Worm (Caenorhabditis elegans) whole organism, young adult: ENCODE data around the gene col-3.
A peak's percentile ranks its signal among the peaks of the same experiment; 100 is the strongest.

Source experiments
- F33H1.4 ChIP-seq: fragments of 200-800 bp; sonication (Bioruptor generic); IDR thresholded peaks from 2 replicates; pipeline ENCODE4 v1.3.6; 2022; ENCODE audit warnings: missing genetic modification reagents, missing genetic modification characterization, missing compliant biosample characterization
- F37B4.10 ChIP-seq: fragments of 200-800 bp; sonication (Bioruptor generic); IDR thresholded peaks from 2 replicates; pipeline ENCODE4 v1.3.6; 2022; ENCODE audit warnings: missing genetic modification characterization, missing compliant biosample characterization
- F39B2.1 ChIP-seq: fragments of 200-800 bp; sonication (Bioruptor generic); IDR thresholded peaks from 2 replicates; pipeline ENCODE4 v1.3.6; 2022; ENCODE audit warnings: missing genetic modification reagents, missing genetic modification characterization, missing compliant biosample characterization
- F49E8.2 ChIP-seq: sonication (generic microtip); optimal IDR thresholded peaks from 3 replicates; lab custom pipeline; 2017; ENCODE audit warnings: missing genetic modification characterization, mild to moderate bottlenecking, missing compliant biosample characterization, antibody characterized with exemption, moderate library complexity; ENCODE audit not compliant: insufficient read depth
- F55B11.4 ChIP-seq: sonication (generic microtip); optimal IDR thresholded peaks from 2 replicates; lab custom pipeline; 2016; ENCODE audit warnings: missing compliant biosample characterization, missing genetic modification characterization, borderline replicate concordance; ENCODE audit not compliant: insufficient read depth
- F57C9.4 ChIP-seq: sonication (generic microtip); optimal IDR thresholded peaks from 2 replicates; lab custom pipeline; 2017; ENCODE audit warnings: mild to moderate bottlenecking, missing genetic modification characterization, missing compliant biosample characterization
- K11D2.4 ChIP-seq: fragments of 200-800 bp; sonication (Bioruptor generic); IDR thresholded peaks from 2 replicates; pipeline ENCODE4 v1.3.6; 2022; ENCODE audit warnings: missing genetic modification reagents, missing genetic modification characterization, missing compliant biosample characterization
- Y53F4B.3 ChIP-seq: fragments of 200-800 bp; sonication (Bioruptor generic); IDR thresholded peaks from 2 replicates; pipeline ENCODE4 v1.3.6; 2022; ENCODE audit warnings: missing genetic modification reagents, missing genetic modification characterization, missing compliant biosample characterization
- Y79H2A.3 ChIP-seq: fragments of 200-800 bp; sonication (Bioruptor generic); conservative IDR thresholded peaks from 2 replicates; pipeline ENCODE4 v1.3.6; 2022; ENCODE audit warnings: missing genetic modification reagents, missing genetic modification characterization, missing compliant biosample characterization
- cebp-1 ChIP-seq, 2 experiments: fragments of 200-800 bp in 1 of 2; sonication (Bioruptor generic) in 1 of 2; sonication (generic microtip) in 1 of 2; IDR thresholded peaks in 1 of 2; optimal IDR thresholded peaks in 1 of 2; 2 replicates each; pipeline versions ENCODE4 v1.3.6 to Lab custom; 2017 to 2022; ENCODE audit warnings: missing compliant biosample characterization in 2 of 2, missing genetic modification characterization in 2 of 2, mild to moderate bottlenecking in 1 of 2, missing genetic modification reagents in 1 of 2, moderate library complexity in 1 of 2
- cebp-2 ChIP-seq: fragments of 200-800 bp; sonication (Bioruptor generic); IDR thresholded peaks from 2 replicates; pipeline ENCODE4 v1.3.6; 2022; ENCODE audit warnings: missing genetic modification characterization, missing compliant biosample characterization
- ceh-100 ChIP-seq: fragments of 200-800 bp; sonication (Bioruptor generic); IDR thresholded peaks from 2 replicates; pipeline ENCODE4 v1.3.6; 2022; ENCODE audit warnings: missing genetic modification reagents, missing genetic modification characterization, missing compliant biosample characterization
- ceh-40 ChIP-seq: fragments of 200-800 bp; sonication (Bioruptor generic); IDR thresholded peaks from 2 replicates; pipeline ENCODE4 v1.3.6; 2022; ENCODE audit warnings: missing genetic modification characterization, missing compliant biosample characterization
- ceh-58 ChIP-seq: fragments of 200-800 bp; sonication (Bioruptor generic); IDR thresholded peaks from 2 replicates; pipeline ENCODE4 v1.3.6; 2022; ENCODE audit warnings: missing genetic modification characterization, missing compliant biosample characterization
- die-1 ChIP-seq: sonication (generic microtip); optimal IDR thresholded peaks from 2 replicates; lab custom pipeline; 2016; ENCODE audit warnings: missing genotype, mild to moderate bottlenecking, missing genetic modification characterization, missing compliant biosample characterization
- dpl-1 ChIP-seq: fragments of 150-350 bp; optimal IDR thresholded peaks from 2 replicates; lab custom pipeline; 2014; ENCODE audit warnings: missing biosample characterization, missing genetic modification reagents, missing genetic modification characterization
- egrh-3 ChIP-seq: fragments of 200-800 bp; sonication (Bioruptor generic); IDR thresholded peaks from 2 replicates; pipeline ENCODE4 v1.3.6; 2022; ENCODE audit warnings: missing genetic modification reagents, missing genetic modification characterization, missing compliant biosample characterization
- ekl-4 ChIP-seq: fragments of 200-800 bp; sonication (Bioruptor generic); IDR thresholded peaks from 2 replicates; pipeline ENCODE4 v1.3.6; 2022; ENCODE audit warnings: missing genetic modification reagents, missing genetic modification characterization, missing compliant biosample characterization
- gei-17 ChIP-seq: fragments of 200-800 bp; sonication (Bioruptor generic); optimal IDR thresholded peaks from 2 replicates; lab custom pipeline; 2018; ENCODE audit warnings: mild to moderate bottlenecking, missing genetic modification characterization, missing compliant biosample characterization
- lin-54 ChIP-seq: fragments of 200-800 bp; sonication (Bioruptor generic); optimal IDR thresholded peaks from 2 replicates; lab custom pipeline; 2018; ENCODE audit warnings: mild to moderate bottlenecking, missing genetic modification characterization, missing compliant biosample characterization
- lsl-1 ChIP-seq: fragments of 200-800 bp; sonication (Bioruptor generic); optimal IDR thresholded peaks from 2 replicates; lab custom pipeline; 2018; ENCODE audit warnings: mild to moderate bottlenecking, missing genetic modification characterization, moderate library complexity, missing compliant biosample characterization
- madf-3 ChIP-seq: fragments of 200-800 bp; sonication (Bioruptor generic); IDR thresholded peaks from 2 replicates; pipeline ENCODE4 v1.3.6; 2022; ENCODE audit warnings: missing genetic modification reagents, missing genetic modification characterization, missing compliant biosample characterization
- mel-28 ChIP-seq: sonication (generic microtip); optimal IDR thresholded peaks from 2 replicates; lab custom pipeline; 2016; ENCODE audit warnings: borderline replicate concordance, mild to moderate bottlenecking, missing genetic modification characterization, missing compliant biosample characterization
- mes-4 ChIP-seq: sonication (generic microtip); optimal IDR thresholded peaks from 2 replicates; lab custom pipeline; 2016; ENCODE audit warnings: missing genotype, missing genetic modification characterization, missing compliant biosample characterization
- nfya-2 ChIP-seq: fragments of 200-800 bp; sonication (Bioruptor generic); IDR thresholded peaks from 2 replicates; pipeline ENCODE4 v1.3.6; 2022; ENCODE audit warnings: missing genetic modification reagents, missing genetic modification characterization, missing compliant biosample characterization
- nhr-27 ChIP-seq: fragments of 200-800 bp; sonication (Bioruptor generic); optimal IDR thresholded peaks from 2 replicates; lab custom pipeline; 2018; ENCODE audit warnings: mild to moderate bottlenecking, missing genetic modification characterization, moderate library complexity, missing compliant biosample characterization
- tbp1 ChIP-seq: fragments of 200-800 bp; sonication (Bioruptor generic); optimal IDR thresholded peaks from 2 replicates; lab custom pipeline; 2018; ENCODE audit warnings: mild to moderate bottlenecking, missing genetic modification characterization, missing compliant biosample characterization
- unc-130 ChIP-seq: sonication (generic microtip); optimal IDR thresholded peaks from 2 replicates; lab custom pipeline; 2016; ENCODE audit warnings: missing genetic modification reagents, missing genetic modification characterization, missing compliant biosample characterization
- zfh-2 ChIP-seq: fragments of 200-800 bp; sonication (Bioruptor generic); conservative IDR thresholded peaks from 2 replicates; pipeline ENCODE4 v1.3.6; 2022; ENCODE audit warnings: missing genetic modification reagents, missing genetic modification characterization, missing compliant biosample characterization
- ztf-22 ChIP-seq: fragments of 200-800 bp; sonication (Bioruptor generic); optimal IDR thresholded peaks from 2 replicates; lab custom pipeline; 2018; ENCODE audit warnings: mild to moderate bottlenecking, missing genetic modification characterization, moderate library complexity, missing compliant biosample characterization
- ztf-28 ChIP-seq: fragments of 200-800 bp; sonication (Bioruptor generic); IDR thresholded peaks from 2 replicates; pipeline ENCODE4 v1.3.6; 2022; ENCODE audit warnings: missing genetic modification reagents, missing genetic modification characterization, missing compliant biosample characterization
- ztf-6 ChIP-seq: fragments of 200-800 bp; sonication (Bioruptor generic); IDR thresholded peaks from 2 replicates; pipeline ENCODE4 v1.3.6; 2022; ENCODE audit warnings: missing genetic modification reagents, missing genetic modification characterization, missing compliant biosample characterization

The col-3 gene

ce11 chrIV:8848983-8849382 lies 24.4 kb downstream of the col-3 start:
- TF ChIP-seq lin-54 (GFP tag; lab: Kevin White, UChicago): no peak
- peak; percentile 35; the same call in 1 of the 2 replicates for TF ChIP-seq egrh-3 (GFP tag; lab: Robert Waterston, UW)
- no peak for TF ChIP-seq mel-28 (tag; lab: Kevin White, UChicago)
- peak; percentile 83 for TF ChIP-seq zfh-2 (GFP tag; lab: Robert Waterston, UW)
- no peak for TF ChIP-seq ceh-40 (GFP tag; lab: Robert Waterston, UW)
- no peak for TF ChIP-seq F33H1.4 (GFP tag; lab: Robert Waterston, UW)
- no peak for TF ChIP-seq madf-3 (GFP tag; lab: Robert Waterston, UW)

ce11 chrIV:8850807-8851206 lies 26.2 kb downstream of the col-3 start:
- TF ChIP-seq mes-4 (no peak), egrh-3 (GFP tag; lab: Robert Waterston, UW) (peak; percentile 75; the same call in 1 of the 2 replicates), Y53F4B.3 (GFP tag; lab: Robert Waterston, UW) (no peak), ekl-4 (GFP tag; lab: Robert Waterston, UW) (peak; percentile 31; the same call in 1 of the 2 replicates), ceh-40 (GFP tag; lab: Robert Waterston, UW) (no peak), ztf-6 (GFP tag; lab: Robert Waterston, UW) (no peak), Y79H2A.3 (no peak), cebp-2 (GFP tag; lab: Robert Waterston, UW) (no peak), F49E8.2 (tag; lab: Kevin White, UChicago) (no peak), F57C9.4 (tag; lab: Kevin White, UChicago) (no peak), ztf-22 (GFP tag; lab: Kevin White, UChicago) (no peak), F55B11.4 (tag; lab: Kevin White, UChicago) (no peak), gei-17 (GFP tag; lab: Kevin White, UChicago) (no peak), zfh-2 (GFP tag; lab: Robert Waterston, UW) (peak; percentile 87), die-1 (no peak)

DNA sequence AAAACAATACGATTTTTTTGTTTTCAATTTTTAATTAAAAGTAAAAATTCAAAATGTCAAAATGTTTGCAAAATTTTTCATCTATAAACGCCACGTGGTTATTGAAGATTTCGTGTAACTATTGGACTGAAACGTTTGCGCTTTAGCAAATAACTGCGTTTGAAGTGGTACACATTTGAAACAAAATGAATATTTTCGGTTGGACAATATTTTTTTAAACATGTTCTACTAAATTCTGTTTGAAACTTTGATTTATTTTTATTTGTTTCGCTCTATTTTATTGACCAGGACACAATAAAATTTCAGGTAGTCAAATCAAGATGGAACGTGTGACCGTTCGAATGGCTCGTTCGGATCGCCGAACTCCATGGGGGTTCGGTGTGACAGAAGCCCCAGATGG lies 27.6 kb downstream of the col-3 start, which contains the start of gene alp-1:
Gene alp-1 (plus strand): TSS at position 301 of the 400 bp plus-strand sequence.
- TF ChIP-seq ztf-28 (GFP tag; lab: Robert Waterston, UW): no peak
- no peak for TF ChIP-seq tbp1 (GFP tag; lab: Kevin White, UChicago)
- TF ChIP-seq ztf-22 (GFP tag; lab: Kevin White, UChicago): no peak
- no peak for TF ChIP-seq unc-130 (GFP tag; lab: Kevin White, UChicago)
- no peak for TF ChIP-seq F37B4.10 (GFP tag; lab: Robert Waterston, UW)
- TF ChIP-seq K11D2.4 (GFP tag; lab: Robert Waterston, UW): no peak
- TF ChIP-seq cebp-1 (GFP tag; IDR thresholded peaks at IDR 0.05; lab: Robert Waterston, UW): no peak
- TF ChIP-seq cebp-1 (tag; optimal IDR thresholded peaks at IDR 0.05; lab: Kevin White, UChicago): no peak

ce11 chrIV:8853301-8853700 lies 28.7 kb downstream of the col-3 start:
- TF ChIP-seq K11D2.4 (GFP tag; lab: Robert Waterston, UW): no peak
- no peak for TF ChIP-seq mes-4
- TF ChIP-seq dpl-1 (GFP tag; lab: Kevin White, UChicago): no peak
- no peak for TF ChIP-seq F39B2.1 (GFP tag; lab: Robert Waterston, UW)
- TF ChIP-seq nfya-2 (GFP tag; lab: Robert Waterston, UW): no peak

- no peak for TF ChIP-seq ceh-100 (GFP tag; lab: Robert Waterston, UW)
- TF ChIP-seq ztf-28 (GFP tag; lab: Robert Waterston, UW): no peak
- no peak for TF ChIP-seq ceh-58 (GFP tag; lab: Robert Waterston, UW)
- TF ChIP-seq nhr-27 (tag; lab: Kevin White, UChicago): no peak
- no peak for TF ChIP-seq lsl-1 (GFP tag; lab: Kevin White, UChicago)
- TF ChIP-seq cebp-1 (GFP tag; IDR thresholded peaks at IDR 0.05; lab: Robert Waterston, UW): no peak
- TF ChIP-seq cebp-1 (tag; optimal IDR thresholded peaks at IDR 0.05; lab: Kevin White, UChicago): no peak
- no peak for TF ChIP-seq zfh-2 (GFP tag; lab: Robert Waterston, UW)
Observed at ce11 chrIV:8855963-8856362, 31.4 kb downstream of the col-3 start, which contains the start of gene T11B7.5. Gene T11B7.5 (minus strand): TSS chrIV:8856063.
